Worm (Caenorhabditis elegans) whole organism, early embryonic: Measurements from ENCODE around the gene sec-23.

Experiments
- B0310.2 ChIP-seq: sonication (generic microtip); optimal IDR thresholded peaks from 2 replicates; lab custom pipeline; 2016; ENCODE audit warnings: mild to moderate bottlenecking, missing genetic modification characterization, missing compliant biosample characterization
- aly-1 ChIP-seq: sonication (generic microtip); optimal IDR thresholded peaks from 2 replicates; lab custom pipeline; 2016; ENCODE audit warnings: missing genetic modification characterization, missing compliant biosample characterization
- ama-1 ChIP-seq: fragments of 150-350 bp; optimal IDR thresholded peaks from 2 replicates; lab custom pipeline; 2014
- ceh-36 ChIP-seq: sonication (generic microtip); optimal IDR thresholded peaks from 2 replicates; lab custom pipeline; 2016; ENCODE audit warnings: missing genetic modification characterization, inconsistent platforms, missing compliant biosample characterization
- flt-1 ChIP-seq: fragments of 200-800 bp; sonication (Bioruptor generic); IDR thresholded peaks from 2 replicates; pipeline ENCODE4 v1.3.6; 2022; ENCODE audit warnings: missing genetic modification characterization, missing compliant biosample characterization
- pes-1 ChIP-seq: fragments of 200-800 bp; sonication (Bioruptor generic); IDR thresholded peaks from 2 replicates; pipeline ENCODE4 v1.3.6; 2022; ENCODE audit warnings: missing genetic modification reagents, missing genetic modification characterization, missing compliant biosample characterization
- sea-1 ChIP-seq: fragments of 200-800 bp; sonication (Bioruptor generic); conservative IDR thresholded peaks from 2 replicates; pipeline ENCODE4 v1.3.6; 2022; ENCODE audit warnings: missing genetic modification characterization, missing compliant biosample characterization
- tbx-37 ChIP-seq: fragments of 200-800 bp; sonication (Bioruptor generic); conservative IDR thresholded peaks from 2 replicates; pipeline ENCODE4 v1.3.6; 2022; ENCODE audit warnings: missing genetic modification reagents, missing genetic modification characterization, missing compliant biosample characterization
- tra-4 ChIP-seq: sonication (generic microtip); optimal IDR thresholded peaks from 2 replicates; lab custom pipeline; 2017; ENCODE audit warnings: missing genetic modification characterization, missing compliant biosample characterization

- no peak for TF ChIP-seq aly-1 (tag; lab: Kevin White, UChicago)
- TF ChIP-seq ceh-36 (tag; lab: Kevin White, UChicago): no peak
- no peak for TF ChIP-seq tbx-37 (GFP tag; lab: Robert Waterston, UW)
- TF ChIP-seq ama-1 (lab: Kevin White, UChicago): no peak
- TF ChIP-seq sea-1 (GFP tag; lab: Robert Waterston, UW): no peak
- TF ChIP-seq flt-1 (GFP tag; lab: Robert Waterston, UW): no peak
- TF ChIP-seq B0310.2 (tag; lab: Kevin White, UChicago): no peak
- TF ChIP-seq pes-1 (GFP tag; lab: Robert Waterston, UW): no peak
- TF ChIP-seq tra-4: no peak
These were observed 33.3 kb downstream of the sec-23 start for ce11 chrV:20124393-20124792.
